Worm (Caenorhabditis elegans) whole organism, L1 larva: ENCODE measurements around the gene fbxa-66.

ENCODE experiments used
- ces-1 ChIP-seq: fragments of 150-350 bp; optimal IDR thresholded peaks from 2 replicates; lab custom pipeline; 2014; ENCODE audit warnings: missing biosample characterization, missing genetic modification reagents, missing genetic modification characterization
- fkh-8 ChIP-seq: sonication (generic microtip); optimal IDR thresholded peaks from 2 replicates; lab custom pipeline; 2016; ENCODE audit warnings: mild to moderate bottlenecking, missing genetic modification characterization, missing compliant biosample characterization
- lin-15B ChIP-seq: fragments of 150-350 bp; sonication (generic microtip); optimal IDR thresholded peaks from 3 replicates; lab custom pipeline; 2014; ENCODE audit warnings: missing biosample characterization, missing genetic modification characterization
- nhr-12 ChIP-seq: sonication (generic microtip); optimal IDR thresholded peaks from 2 replicates; lab custom pipeline; 2017; ENCODE audit warnings: missing biosample characterization, missing genetic modification characterization
- nhr-77 ChIP-seq: fragments of 150-350 bp; optimal IDR thresholded peaks from 2 replicates; lab custom pipeline; 2014; ENCODE audit warnings: missing biosample characterization, missing genetic modification characterization
- snpc-4 ChIP-seq: fragments of 150-350 bp; optimal IDR thresholded peaks from 2 replicates; lab custom pipeline; 2014; ENCODE audit warnings: missing biosample characterization, missing genetic modification characterization
- sox-4 ChIP-seq: sonication (generic microtip); optimal IDR thresholded peaks from 2 replicates; lab custom pipeline; 2016; ENCODE audit warnings: missing genetic modification characterization, missing compliant biosample characterization
- unc-98 ChIP-seq: fragments of 200-800 bp; sonication (Bioruptor generic); IDR thresholded peaks from 2 replicates; pipeline ENCODE4 v1.3.6; 2022; ENCODE audit warnings: missing genetic modification characterization, missing compliant biosample characterization
- xbp-1 ChIP-seq: sonication (generic microtip); optimal IDR thresholded peaks from 2 replicates; lab custom pipeline; 2016; ENCODE audit warnings: missing genetic modification characterization, missing compliant biosample characterization
- ztf-11 ChIP-seq, 2 experiments: sonication (generic microtip); optimal IDR thresholded peaks; 2 replicates each; lab custom pipeline; 2016 to 2017; ENCODE audit warnings: missing genetic modification characterization in 2 of 2, missing biosample characterization in 1 of 2, missing compliant biosample characterization in 1 of 2

- TF ChIP-seq nhr-12 (no peak), sox-4 (tag; lab: Kevin White, UChicago) (no peak), ces-1 (GFP tag; lab: Kevin White, UChicago) (no peak), snpc-4 (no peak), xbp-1 (tag; lab: Kevin White, UChicago) (no peak), ztf-11 (tag; optimal IDR thresholded peaks at IDR 0.05; lab: Kevin White, UChicago) (no peak), nhr-77 (tag; lab: Kevin White, UChicago) (no peak), fkh-8 (tag; lab: Kevin White, UChicago) (no peak), unc-98 (GFP tag; lab: Robert Waterston, UW) (no peak), lin-15B (no peak)
Measured at ce11 chrIII:2272075-2272474, 41.8 kb downstream of the fbxa-66 start, which contains the start of gene fbxa-48.
